Worm (Caenorhabditis elegans): ENCODE data around the gene F26F12.5.

DNA sequence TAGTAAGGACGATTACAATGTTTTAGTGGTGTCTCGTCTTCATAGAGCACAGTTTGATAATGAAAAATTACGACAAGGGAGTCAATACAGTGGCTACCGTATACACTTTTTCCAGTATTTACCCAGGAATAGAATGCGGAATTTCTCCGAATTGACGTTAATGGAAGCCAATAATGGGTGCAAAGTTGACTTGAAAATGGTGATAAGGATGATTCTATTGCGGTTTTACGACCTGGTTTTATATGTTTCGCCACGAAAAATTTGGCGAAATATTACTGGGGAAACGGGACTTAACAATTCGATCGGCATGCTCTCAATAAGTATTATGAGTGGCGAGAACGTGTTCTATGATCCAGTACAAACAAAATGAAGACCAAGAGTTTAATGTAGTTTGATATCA is 45.1 kb downstream of the F26F12.5 start:
- TF ChIP-seq rnt-1 (tag; optimal IDR thresholded peaks at IDR 0.05) = no peak
- TF ChIP-seq ztf-16 (tag; optimal IDR thresholded peaks at IDR 0.05) = no peak
- no peak for TF ChIP-seq lin-11 (tag; optimal IDR thresholded peaks at IDR 0.05)
- TF ChIP-seq ama-1 (optimal IDR thresholded peaks at IDR 0.05) = no peak
- TF ChIP-seq ttx-3 (tag; optimal IDR thresholded peaks at IDR 0.05) = no peak
- no peak for TF ChIP-seq dmd-4 (tag; optimal IDR thresholded peaks at IDR 0.05; ENCODE audit: borderline replicate concordance)
- no peak for TF ChIP-seq nhr-11 (tag; optimal IDR thresholded peaks at IDR 0.05)
- TF ChIP-seq ceh-48 (tag; optimal IDR thresholded peaks at IDR 0.05) = no peak

Data from whole organism, late embryonic.